Worm (Caenorhabditis elegans) whole organism, late embryonic: ENCODE data around the gene oac-5.

Experiments
- dmd-4 ChIP-seq: sonication (generic microtip); optimal IDR thresholded peaks from 2 replicates; lab custom pipeline; 2016; ENCODE audit warnings: borderline replicate concordance, missing genetic modification characterization, missing compliant biosample characterization
- hlh-6 ChIP-seq: sonication (generic microtip); optimal IDR thresholded peaks from 2 replicates; lab custom pipeline; 2016; ENCODE audit warnings: missing genotype, missing genetic modification characterization, missing compliant biosample characterization
- pax-1 ChIP-seq: fragments of 150-350 bp; optimal IDR thresholded peaks from 2 replicates; lab custom pipeline; 2014; ENCODE audit warnings: missing biosample characterization, missing genetic modification characterization

ce11 chrV:16258142-16258541 is 34.4 kb upstream of the oac-5 start, which contains the start of gene nhr-218:
- TF ChIP-seq dmd-4 (tag; lab: Kevin White, UChicago) (no peak), hlh-6 (tag; lab: Kevin White, UChicago) (no peak), pax-1 (tag; lab: Kevin White, UChicago) (no peak)
